Worm (Caenorhabditis elegans) whole organism, L4 larva: ENCODE measurements around the gene C31E10.5.

Experiments used
- F10B5.3 ChIP-seq: sonication (generic microtip); optimal IDR thresholded peaks from 2 replicates; lab custom pipeline; 2016; ENCODE audit warnings: mild to moderate bottlenecking, missing genetic modification characterization, missing compliant biosample characterization
- F44E2.7 ChIP-seq: fragments of 200-800 bp; sonication (Bioruptor generic); IDR thresholded peaks from 2 replicates; pipeline ENCODE4 v2.1.2; 2022; ENCODE audit warnings: missing genetic modification characterization, missing compliant biosample characterization
- F49E8.2 ChIP-seq: sonication (generic microtip); optimal IDR thresholded peaks from 2 replicates; lab custom pipeline; 2016; ENCODE audit warnings: missing compliant biosample characterization, mild to moderate bottlenecking, missing genetic modification characterization, borderline replicate concordance
- Y5F2A.4 ChIP-seq: fragments of 200-800 bp; sonication (Bioruptor generic); optimal IDR thresholded peaks from 2 replicates; lab custom pipeline; 2018; ENCODE audit warnings: mild to moderate bottlenecking, missing genetic modification characterization, missing compliant biosample characterization
- ZK337.2 ChIP-seq: fragments of 200-800 bp; sonication (Bioruptor generic); IDR thresholded peaks from 2 replicates; pipeline ENCODE4 v1.3.6; 2022; ENCODE audit warnings: missing genetic modification reagents, missing genetic modification characterization, missing compliant biosample characterization
- ZK546.5 ChIP-seq, 2 experiments: sonication (generic microtip); optimal IDR thresholded peaks; 2 replicates each; lab custom pipeline; 2017; ENCODE audit warnings: missing biosample characterization in 2 of 2, missing genetic modification characterization in 2 of 2
- aha-1 ChIP-seq: fragments of 150-350 bp; peaks from one replicate; lab custom pipeline; 2014; ENCODE audit warnings: missing biosample characterization, missing genetic modification characterization
- ceh-82 ChIP-seq: sonication (generic microtip); optimal IDR thresholded peaks from 2 replicates; lab custom pipeline; 2017; ENCODE audit warnings: missing biosample characterization, missing genetic modification characterization
- daf-16 ChIP-seq, 3 experiments: sonication (generic microtip); optimal IDR thresholded peaks; 2 replicates each; lab custom pipeline; 2016 to 2017; ENCODE audit warnings: missing genetic modification characterization in 3 of 3, missing genetic modification reagents in 3 of 3, mild to moderate bottlenecking in 2 of 3, missing compliant biosample characterization in 2 of 3, missing biosample characterization in 1 of 3, moderate library complexity in 1 of 3
- daf-19 ChIP-seq: fragments of 200-800 bp; sonication (Bioruptor generic); conservative IDR thresholded peaks from 2 replicates; pipeline ENCODE4 v1.3.6; 2022; ENCODE audit warnings: missing genetic modification characterization, missing compliant biosample characterization
- dmd-6 ChIP-seq: fragments of 200-800 bp; sonication (Bioruptor generic); IDR thresholded peaks from 2 replicates; pipeline ENCODE4 v1.3.6; 2022; ENCODE audit warnings: missing genetic modification reagents, missing genetic modification characterization, missing compliant biosample characterization
- dmd-9 ChIP-seq: fragments of 200-800 bp; sonication (Bioruptor generic); IDR thresholded peaks from 2 replicates; pipeline ENCODE4 v1.3.6; 2022; ENCODE audit warnings: missing genetic modification reagents, missing genetic modification characterization, missing compliant biosample characterization
- dpl-1 ChIP-seq: fragments of 150-350 bp; optimal IDR thresholded peaks from 2 replicates; lab custom pipeline; 2014; ENCODE audit warnings: missing biosample characterization, missing genetic modification reagents, missing genetic modification characterization
- dve-1 ChIP-seq: sonication (generic microtip); optimal IDR thresholded peaks from 2 replicates; lab custom pipeline; 2017; ENCODE audit warnings: antibody characterized with exemption, mild to moderate bottlenecking, missing genetic modification characterization, missing compliant biosample characterization; ENCODE audit not compliant: insufficient read depth
- hlh-11 ChIP-seq: fragments of 200-800 bp; sonication (Bioruptor generic); optimal IDR thresholded peaks from 2 replicates; lab custom pipeline; 2018; ENCODE audit warnings: mild to moderate bottlenecking, missing genetic modification characterization, missing compliant biosample characterization
- hlh-30 ChIP-seq: sonication (generic microtip); optimal IDR thresholded peaks from 2 replicates; lab custom pipeline; 2017; ENCODE audit warnings: antibody characterized with exemption, mild to moderate bottlenecking, missing genetic modification characterization, missing compliant biosample characterization; ENCODE audit not compliant: insufficient read depth
- jun-1 ChIP-seq: fragments of 150-350 bp; optimal IDR thresholded peaks from 2 replicates; lab custom pipeline; 2014; ENCODE audit warnings: missing biosample characterization, missing genetic modification reagents, missing genetic modification characterization
- lin-15B ChIP-seq: fragments of 150-350 bp; sonication (generic microtip); optimal IDR thresholded peaks from 3 replicates; lab custom pipeline; 2014; ENCODE audit warnings: missing biosample characterization, missing genetic modification characterization
- mep-1 ChIP-seq: fragments of 150-350 bp; sonication (generic microtip); optimal IDR thresholded peaks from 3 replicates; lab custom pipeline; 2014; ENCODE audit warnings: missing biosample characterization, missing genetic modification characterization
- mes-2 ChIP-seq: sonication (generic microtip); optimal IDR thresholded peaks from 2 replicates; lab custom pipeline; 2016; ENCODE audit warnings: missing genotype, mild to moderate bottlenecking, missing genetic modification characterization, missing compliant biosample characterization; ENCODE audit not compliant: poor library complexity, severe bottlenecking
- mxl-3 ChIP-seq: fragments of 200-800 bp; sonication (Bioruptor generic); optimal IDR thresholded peaks from 2 replicates; lab custom pipeline; 2018; ENCODE audit warnings: mild to moderate bottlenecking, missing genetic modification characterization, missing compliant biosample characterization
- nhr-111 ChIP-seq: fragments of 200-800 bp; sonication (Bioruptor generic); optimal IDR thresholded peaks from 2 replicates; lab custom pipeline; 2018; ENCODE audit warnings: mild to moderate bottlenecking, missing genetic modification characterization, missing compliant biosample characterization
- nhr-237 ChIP-seq: sonication (generic microtip); optimal IDR thresholded peaks from 2 replicates; lab custom pipeline; 2017; ENCODE audit warnings: missing biosample characterization, missing genetic modification characterization
- nhr-25 ChIP-seq: sonication (generic microtip); optimal IDR thresholded peaks from 2 replicates; lab custom pipeline; 2017; ENCODE audit warnings: missing genetic modification characterization, mild to moderate bottlenecking, missing compliant biosample characterization, antibody characterized with exemption, moderate library complexity, borderline replicate concordance; ENCODE audit not compliant: insufficient read depth
- nhr-28 ChIP-seq: fragments of 150-350 bp; optimal IDR thresholded peaks from 2 replicates; lab custom pipeline; 2014; ENCODE audit warnings: missing biosample characterization, missing genetic modification characterization
- nhr-41 ChIP-seq: fragments of 200-800 bp; sonication (Bioruptor generic); IDR thresholded peaks from 2 replicates; pipeline ENCODE4 v1.3.6; 2022; ENCODE audit warnings: missing genetic modification reagents, missing genetic modification characterization, missing compliant biosample characterization
- nhr-48 ChIP-seq: sonication (generic microtip); optimal IDR thresholded peaks from 2 replicates; lab custom pipeline; 2016; ENCODE audit warnings: mild to moderate bottlenecking, missing genetic modification characterization, missing compliant biosample characterization
- nhr-76 ChIP-seq: fragments of 150-350 bp; optimal IDR thresholded peaks from 2 replicates; lab custom pipeline; 2014; ENCODE audit warnings: missing biosample characterization, missing genetic modification characterization
- pqm-1 ChIP-seq: sonication (generic microtip); optimal IDR thresholded peaks from 2 replicates; lab custom pipeline; 2017; ENCODE audit warnings: missing biosample characterization, missing genetic modification characterization
- saeg-2 ChIP-seq: fragments of 200-800 bp; sonication (Bioruptor generic); IDR thresholded peaks from 2 replicates; pipeline ENCODE4 v1.3.6; 2022; ENCODE audit warnings: missing genetic modification reagents, missing genetic modification characterization, missing compliant biosample characterization
- sdz-12 ChIP-seq: fragments of 200-800 bp; sonication (Bioruptor generic); optimal IDR thresholded peaks from 2 replicates; lab custom pipeline; 2018; ENCODE audit warnings: mild to moderate bottlenecking, missing genetic modification characterization, missing compliant biosample characterization
- tag-97 ChIP-seq: fragments of 200-800 bp; sonication (Bioruptor generic); IDR thresholded peaks from 2 replicates; pipeline ENCODE4 v1.3.6; 2022; ENCODE audit warnings: missing genetic modification characterization, missing compliant biosample characterization
- unc-62 ChIP-seq, 3 experiments: fragments of 150-350 bp in 1 of 3; sonication (generic microtip); optimal IDR thresholded peaks in 2 of 3; peaks in 1 of 3; 1 replicate in 1 of 3; 2 replicates in 2 of 3; lab custom pipeline; 2014 to 2017; ENCODE audit warnings: missing biosample characterization in 3 of 3, missing genetic modification characterization in 3 of 3, missing genetic modification reagents in 3 of 3, missing genotype in 1 of 3
- zfp-3 ChIP-seq: fragments of 200-800 bp; sonication (Bioruptor generic); conservative IDR thresholded peaks from 2 replicates; pipeline ENCODE4 v1.3.6; 2022; ENCODE audit warnings: missing genetic modification reagents, missing genetic modification characterization, missing compliant biosample characterization
- ztf-11 ChIP-seq: fragments of 150-350 bp; optimal IDR thresholded peaks from 2 replicates; lab custom pipeline; 2014; ENCODE audit warnings: missing biosample characterization, missing genetic modification characterization

C31E10.5 gene

ce11 chrX:14029392-14029791, 33.8 kb upstream of the C31E10.5 start:
- no peak for TF ChIP-seq ztf-11 (tag; lab: Kevin White, UChicago)
- TF ChIP-seq unc-62 (GFP tag; optimal IDR thresholded peaks at IDR 0.05 in 1 of 2; lab: Kevin White, UChicago), result peak in 1 of 2 experiments; percentile 97
- TF ChIP-seq unc-62 (tag; optimal IDR thresholded peaks at IDR 0.05; lab: Kevin White, UChicago), result no peak

- no peak for TF ChIP-seq tag-97 (GFP tag; lab: Robert Waterston, UW)
- TF ChIP-seq nhr-25 (tag; lab: Kevin White, UChicago), result no peak
- TF ChIP-seq nhr-28 (tag; lab: Kevin White, UChicago), result no peak
- no peak for TF ChIP-seq lin-15B (tag; lab: Kevin White, UChicago)
- TF ChIP-seq nhr-76 (tag; lab: Kevin White, UChicago), result no peak
- TF ChIP-seq Y5F2A.4, result no peak
- TF ChIP-seq dve-1 (tag; lab: Kevin White, UChicago), result no peak
- TF ChIP-seq nhr-41 (GFP tag; lab: Robert Waterston, UW), result no peak
- no peak for TF ChIP-seq nhr-111 (GFP tag; lab: Kevin White, UChicago)
- no peak for TF ChIP-seq aha-1
- TF ChIP-seq ZK337.2 (GFP tag; lab: Robert Waterston, UW), result no peak
- no peak for TF ChIP-seq saeg-2 (GFP tag; lab: Robert Waterston, UW)
- TF ChIP-seq hlh-30 (tag; lab: Kevin White, UChicago), result no peak
- no peak for TF ChIP-seq ceh-82
- no peak for TF ChIP-seq daf-19 (GFP tag; lab: Robert Waterston, UW)
- no peak for TF ChIP-seq F10B5.3
- TF ChIP-seq F49E8.2, result no peak
Observed at ce11 chrX:14028492-14028891, 32.9 kb upstream of the C31E10.5 start.

ce11 chrX:14026893-14027292, 31.3 kb upstream of the C31E10.5 start:
- TF ChIP-seq ZK546.5 (tag; optimal IDR thresholded peaks at IDR 0.05; lab: Kevin White, UChicago) (no peak), nhr-237 (no peak), sdz-12 (GFP tag; lab: Kevin White, UChicago) (no peak), zfp-3 (GFP tag; lab: Robert Waterston, UW) (no peak)

- peak; percentile 50 for TF ChIP-seq dmd-6 (GFP tag; lab: Robert Waterston, UW)
- TF ChIP-seq nhr-25 (tag; lab: Kevin White, UChicago), result peak; percentile 1
- peak; percentile 1 for TF ChIP-seq dve-1 (tag; lab: Kevin White, UChicago)
- TF ChIP-seq Y5F2A.4, result no peak
- TF ChIP-seq nhr-41 (GFP tag; lab: Robert Waterston, UW), result peak; percentile 71; the same call in 1 of the 2 replicates
- peak; percentile 44 for TF ChIP-seq pqm-1 (tag; lab: Kevin White, UChicago)
- peak; percentile 46 for TF ChIP-seq hlh-11
- peak; percentile 49 for TF ChIP-seq mep-1
- TF ChIP-seq F44E2.7, result no peak
- TF ChIP-seq nhr-28 (tag; lab: Kevin White, UChicago), result peak; percentile 42
- TF ChIP-seq dmd-9 (GFP tag; lab: Robert Waterston, UW), result no peak
- TF ChIP-seq dpl-1 (GFP tag; lab: Kevin White, UChicago), result no peak
- TF ChIP-seq jun-1 (tag; lab: Kevin White, UChicago), result no peak
- no peak for TF ChIP-seq daf-16 (GFP tag; optimal IDR thresholded peaks at IDR 0.05; lab: Kevin White, UChicago)
- peak; percentile 67 for TF ChIP-seq daf-16 (tag; optimal IDR thresholded peaks at IDR 0.05; lab: Kevin White, UChicago)
- peak; percentile 21 for TF ChIP-seq nhr-48 (tag; lab: Kevin White, UChicago)
- TF ChIP-seq daf-19 (GFP tag; lab: Robert Waterston, UW), result no peak
- TF ChIP-seq aha-1, result peak; percentile 4
- TF ChIP-seq mes-2 (tag; lab: Kevin White, UChicago), result peak; percentile 14
- TF ChIP-seq mxl-3, result peak; percentile 47
Observed at ce11 chrX:14024400-14024953, 28.8 kb upstream of the C31E10.5 start.
